Worm (Caenorhabditis elegans): Measurements from ENCODE around the gene dpy-21.
"Not testable (repeated sequence)": the region's sequence is repeated elsewhere in the genome, so short reads cannot be mapped to it uniquely, and the experiment has no call there.

DNA sequence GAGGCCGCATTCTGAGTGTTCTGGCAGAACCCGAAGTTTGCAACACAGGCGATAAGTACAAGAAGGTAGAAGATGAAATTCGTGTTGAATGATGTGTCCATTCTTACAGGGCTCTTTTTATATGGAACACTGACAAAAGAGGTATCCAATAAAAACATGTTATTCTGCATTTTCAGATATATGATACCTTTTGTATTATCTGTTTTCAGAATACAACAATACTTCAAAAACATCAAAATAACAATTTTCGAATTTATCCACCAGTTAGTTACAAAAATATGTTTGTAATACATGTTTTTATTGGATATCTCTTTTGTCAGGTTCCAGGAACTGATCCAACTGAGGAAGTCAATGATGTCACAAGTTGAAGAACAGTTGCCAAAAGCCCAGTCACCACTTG lies 51.3 kb downstream of the dpy-21 start, which contains the start of gene C06H5.13:
- TF ChIP-seq madf-10 (tag; optimal IDR thresholded peaks at IDR 0.05); efl-1 (GFP tag; optimal IDR thresholded peaks at IDR 0.05); lin-35 (GFP tag; optimal IDR thresholded peaks at IDR 0.05); T07F8.4 (tag; optimal IDR thresholded peaks at IDR 0.05); attf-5 (GFP tag; optimal IDR thresholded peaks at IDR 0.05); F33H1.4 (GFP tag; IDR thresholded peaks at IDR 0.05); egl-18 (GFP tag; IDR thresholded peaks at IDR 0.05); lin-54 (GFP tag; optimal IDR thresholded peaks at IDR 0.05); mes-4 (tag; optimal IDR thresholded peaks at IDR 0.05); aptf-3 (GFP tag; IDR thresholded peaks at IDR 0.05); rcor-1 (GFP tag; IDR thresholded peaks at IDR 0.05); T26A5.8 (tag; optimal IDR thresholded peaks at IDR 0.05); unc-130 (GFP tag; optimal IDR thresholded peaks at IDR 0.05); ceh-100 (GFP tag; IDR thresholded peaks at IDR 0.05): not testable (repeated sequence)
